Fruit fly (Drosophila melanogaster): ENCODE measurements around the gene CG43116.

- TF ChIP-seq CG8478 (optimal IDR thresholded peaks at IDR 0.05) (no peak), CTCF (optimal IDR thresholded peaks at IDR 0.05) (no peak)
These were observed 17.6 kb upstream of the CG43116 start, which contains the start of gene Kaz-m1 for dm6 chr3R:26014262-26014833.

Measured in S2 (cell line).